Fruit fly (Drosophila melanogaster) whole organism, wandering third instar larva: ENCODE results near the gene meigo.

Experiments
- CG32264 ChIP-seq: fragments of 200-800 bp; sonication (Bioruptor generic); optimal IDR thresholded peaks from 2 replicates; lab custom pipeline; 2016; ENCODE audit warnings: missing biosample characterization, missing genetic modification characterization
- Dif ChIP-seq: fragments of 200-275, 200-300 bp; sonication (Bioruptor generic); optimal IDR thresholded peaks from 2 replicates; lab custom pipeline; 2018; ENCODE audit warnings: missing biosample characterization, missing genetic modification characterization; ENCODE audit not compliant: partially characterized antibody
- h ChIP-seq: fragments of 200-800 bp; sonication (Bioruptor generic); optimal IDR thresholded peaks from 3 replicates; lab custom pipeline; 2016; ENCODE audit warnings: missing biosample characterization, mild to moderate bottlenecking, missing genetic modification characterization
- pan ChIP-seq: fragments of >200 bp; optimal IDR thresholded peaks from 2 replicates; lab custom pipeline; 2017

- TF ChIP-seq Dif (no peak), pan (lab: Kevin White, UChicago) (no peak), CG32264 (GFP tag; lab: Kevin White, UChicago) (no peak), h (GFP tag; lab: Kevin White, UChicago) (no peak)
Measured at dm6 chr3R:21161620-21162029, 23.6 kb downstream of the meigo start.
